Fruit fly (Drosophila melanogaster): ENCODE results near the gene CG10300.
A peak's percentile ranks its signal among the peaks of the same experiment; 100 is the strongest.

The CG10300 gene

DNA sequence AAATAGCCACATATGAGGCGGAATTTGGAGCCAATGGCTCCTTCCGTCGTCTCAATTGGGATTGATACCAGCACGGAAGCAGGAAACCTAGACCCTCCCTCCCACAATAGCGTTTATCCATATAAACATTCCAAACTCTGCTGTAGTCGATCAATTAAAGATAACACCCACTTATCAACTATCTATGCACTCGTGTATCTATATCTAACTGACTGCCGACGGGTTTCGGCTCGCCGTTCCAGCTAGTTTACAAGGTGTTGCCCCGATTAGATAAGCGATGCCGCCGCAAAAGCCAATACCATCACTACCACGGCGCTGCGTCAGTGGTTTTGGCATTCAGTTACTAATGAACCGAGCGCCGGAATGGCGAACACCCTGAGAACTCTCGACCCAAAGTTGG is at the start of gene CG10300:
CG10300 (plus strand) TSS at position 333 of the 400 bp plus-strand sequence.
- TF ChIP-seq EcR (GFP tag; optimal IDR thresholded peaks at IDR 0.05) (no peak), CG8478 (optimal IDR thresholded peaks at IDR 0.05) (no peak), Dll (optimal IDR thresholded peaks at IDR 0.05) (no peak), psq (optimal IDR thresholded peaks at IDR 0.05) (no peak), pan (optimal IDR thresholded peaks at IDR 0.05) (no peak), usp (GFP tag; optimal IDR thresholded peaks at IDR 0.05) (no peak)

DNA sequence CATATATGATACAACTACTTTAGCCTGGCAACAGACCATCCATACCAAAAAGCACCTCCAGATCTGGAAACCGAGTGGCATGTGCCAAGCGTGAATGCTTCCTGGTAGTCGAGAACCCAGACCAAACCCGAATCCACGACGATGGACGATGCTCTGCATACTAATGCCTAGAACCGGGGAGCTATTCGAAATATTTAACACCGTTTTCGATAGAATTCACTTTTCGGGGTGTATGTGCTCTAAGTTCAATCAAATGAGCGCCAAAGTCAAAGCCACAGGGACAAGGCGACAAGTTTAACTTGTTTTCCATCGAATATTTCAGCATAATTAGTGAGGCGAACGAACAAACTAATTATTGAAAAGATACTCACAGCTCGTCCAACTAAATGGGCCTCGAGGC is 48.5 kb upstream of the CG10300 start:
- TF ChIP-seq CG8478 (optimal IDR thresholded peaks at IDR 0.05): no peak
- no peak for TF ChIP-seq psq (optimal IDR thresholded peaks at IDR 0.05)
- no peak for TF ChIP-seq EcR (GFP tag; optimal IDR thresholded peaks at IDR 0.05)
- no peak for TF ChIP-seq Dll (optimal IDR thresholded peaks at IDR 0.05)
- no peak for TF ChIP-seq usp (GFP tag; optimal IDR thresholded peaks at IDR 0.05)
- TF ChIP-seq pan (optimal IDR thresholded peaks at IDR 0.05): no peak

DNA sequence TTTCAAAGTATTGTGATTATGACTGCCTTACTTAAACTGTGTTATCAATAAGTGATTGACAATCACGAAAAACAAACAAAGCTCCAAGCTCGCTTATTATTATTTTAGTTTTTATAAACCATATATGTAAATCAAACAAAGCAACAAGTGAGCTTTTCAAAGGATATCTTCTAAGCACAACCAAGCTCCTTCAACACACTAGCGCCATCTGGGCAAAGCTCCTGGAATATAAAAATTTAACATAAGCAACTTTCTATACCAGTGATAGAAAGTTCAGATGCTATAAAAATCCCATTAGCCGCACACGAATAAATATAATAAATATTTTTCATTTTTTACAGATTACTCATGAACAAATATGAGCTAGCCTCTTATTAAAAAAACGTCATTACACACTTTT is 46.9 kb upstream of the CG10300 start:
- TF ChIP-seq pan (optimal IDR thresholded peaks at IDR 0.05) (no peak), Dll (optimal IDR thresholded peaks at IDR 0.05) (no peak), usp (GFP tag; optimal IDR thresholded peaks at IDR 0.05) (no peak), CG8478 (optimal IDR thresholded peaks at IDR 0.05) (no peak)

DNA sequence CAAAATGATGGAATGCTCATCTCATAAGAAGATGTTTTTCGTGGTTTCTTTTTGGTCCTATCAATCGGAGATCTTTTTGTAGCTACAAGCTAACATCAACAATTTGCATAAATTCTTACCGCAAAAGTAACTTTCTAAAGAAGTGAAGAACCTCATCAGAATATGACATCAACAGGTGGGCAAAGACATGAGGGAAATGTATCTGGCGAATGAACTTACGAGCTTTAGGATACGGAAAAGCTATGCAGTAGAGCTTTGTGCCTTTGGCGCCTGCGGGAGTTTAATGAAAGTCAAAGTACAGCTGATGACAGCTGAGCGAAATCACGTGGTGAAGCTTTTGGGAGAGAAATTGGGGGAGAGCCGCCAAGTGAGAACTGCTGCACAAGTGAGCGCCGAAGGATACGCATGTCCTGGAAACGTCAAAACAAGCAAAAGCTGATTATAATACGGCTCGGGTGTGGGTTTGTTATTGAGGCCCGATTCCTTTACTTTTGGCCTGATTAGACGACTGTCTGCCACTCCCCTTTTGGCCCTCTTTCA is 44.6 kb upstream of the CG10300 start:
- no peak for TF ChIP-seq Dll (optimal IDR thresholded peaks at IDR 0.05)

DNA sequence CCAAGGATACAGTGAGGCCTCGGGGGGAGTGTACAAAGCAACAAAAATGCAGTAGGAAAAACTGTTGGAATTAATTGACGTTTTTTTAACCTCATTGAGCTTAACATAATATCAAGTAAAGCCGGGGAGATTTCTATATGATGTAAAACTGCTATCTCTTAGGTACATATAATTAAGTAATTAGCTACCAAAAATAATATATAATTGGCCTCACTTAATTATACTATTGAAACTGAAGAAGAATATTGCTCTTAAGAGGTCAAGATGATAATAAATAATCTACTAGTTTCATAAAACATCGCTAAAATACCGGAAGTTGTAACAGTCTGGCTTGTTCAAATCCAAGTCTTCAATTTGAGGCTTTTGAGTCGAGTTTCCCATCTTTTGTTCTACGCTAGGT is 43.9 kb upstream of the CG10300 start:
- no peak for TF ChIP-seq pan (optimal IDR thresholded peaks at IDR 0.05)
- TF ChIP-seq usp (GFP tag; optimal IDR thresholded peaks at IDR 0.05): no peak
- no peak for TF ChIP-seq psq (optimal IDR thresholded peaks at IDR 0.05)
- no peak for TF ChIP-seq EcR (GFP tag; optimal IDR thresholded peaks at IDR 0.05)
- no peak for TF ChIP-seq CG8478 (optimal IDR thresholded peaks at IDR 0.05)
- no peak for TF ChIP-seq Dll (optimal IDR thresholded peaks at IDR 0.05)

DNA sequence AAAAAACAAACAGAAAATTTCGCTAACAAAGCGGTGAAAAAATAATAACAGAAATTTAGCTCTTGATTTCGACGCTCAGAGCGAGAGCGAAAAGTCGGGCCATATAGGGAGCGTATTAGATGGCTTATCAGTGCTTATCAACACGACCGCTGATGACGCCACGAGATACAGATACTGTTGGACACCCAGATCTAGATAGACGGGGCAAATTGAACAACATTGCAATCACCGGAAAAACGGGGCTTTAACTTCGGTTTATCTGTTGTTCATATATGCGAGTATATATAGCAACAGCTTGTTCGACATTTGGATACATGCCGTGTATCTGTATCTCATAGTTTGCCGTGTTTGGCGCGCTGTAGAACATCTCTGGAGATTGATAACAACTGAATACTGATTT is 42.7 kb upstream of the CG10300 start:
- TF ChIP-seq CG8478 (optimal IDR thresholded peaks at IDR 0.05): no peak
- TF ChIP-seq Dll (optimal IDR thresholded peaks at IDR 0.05): no peak
- no peak for TF ChIP-seq usp (GFP tag; optimal IDR thresholded peaks at IDR 0.05)
- TF ChIP-seq pan (optimal IDR thresholded peaks at IDR 0.05): no peak
- no peak for TF ChIP-seq psq (optimal IDR thresholded peaks at IDR 0.05)
- no peak for TF ChIP-seq EcR (GFP tag; optimal IDR thresholded peaks at IDR 0.05)

DNA sequence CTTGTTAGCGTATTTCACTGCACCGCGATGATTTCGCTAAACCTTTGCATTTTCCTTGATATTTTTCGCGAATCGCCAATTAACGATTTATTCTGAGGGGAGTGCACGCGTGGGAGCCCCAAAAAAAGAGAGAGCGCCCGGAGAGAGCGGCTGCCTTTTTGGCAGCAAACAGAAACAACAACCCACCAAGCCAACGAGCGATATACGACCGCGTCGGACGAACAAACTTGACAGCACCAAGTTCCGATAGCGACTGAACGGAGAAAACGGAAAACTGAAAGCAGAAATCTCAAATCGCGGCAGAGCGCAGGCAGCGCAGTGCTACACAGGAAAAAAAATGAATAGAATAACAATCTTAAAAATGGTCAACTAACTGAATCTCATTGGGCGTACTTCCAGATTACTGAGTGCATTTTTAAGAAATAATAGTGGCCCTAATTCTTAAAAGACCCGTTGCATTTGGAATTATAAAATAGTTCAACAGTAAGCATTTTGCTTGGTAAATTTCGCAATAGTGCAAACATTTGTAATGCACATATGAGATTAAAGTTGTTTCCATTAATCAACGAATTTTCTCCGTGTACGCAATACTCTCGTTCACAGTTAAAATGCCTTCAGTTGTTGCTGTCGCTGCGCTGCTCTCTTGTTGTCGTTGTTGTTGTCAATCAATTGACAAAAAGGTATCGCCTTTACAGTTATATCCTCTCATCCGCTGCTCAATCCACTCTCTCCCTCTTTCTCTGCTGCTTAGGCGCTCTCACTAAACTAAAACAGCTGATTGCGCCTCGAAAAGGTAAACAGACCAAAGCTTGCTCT is 41.7 kb upstream of the CG10300 start, which contains the start of gene CG31145:
CG31145 (minus strand) TSS at position 259 of the 816 bp plus-strand sequence.
- no peak for TF ChIP-seq usp (GFP tag; optimal IDR thresholded peaks at IDR 0.05)
- TF ChIP-seq psq (optimal IDR thresholded peaks at IDR 0.05): no peak
- no peak for TF ChIP-seq EcR (GFP tag; optimal IDR thresholded peaks at IDR 0.05)
- TF ChIP-seq pan (optimal IDR thresholded peaks at IDR 0.05): peak; percentile 23
- no peak for TF ChIP-seq CG8478 (optimal IDR thresholded peaks at IDR 0.05)
- TF ChIP-seq Dll (optimal IDR thresholded peaks at IDR 0.05): peak; percentile 68

DNA sequence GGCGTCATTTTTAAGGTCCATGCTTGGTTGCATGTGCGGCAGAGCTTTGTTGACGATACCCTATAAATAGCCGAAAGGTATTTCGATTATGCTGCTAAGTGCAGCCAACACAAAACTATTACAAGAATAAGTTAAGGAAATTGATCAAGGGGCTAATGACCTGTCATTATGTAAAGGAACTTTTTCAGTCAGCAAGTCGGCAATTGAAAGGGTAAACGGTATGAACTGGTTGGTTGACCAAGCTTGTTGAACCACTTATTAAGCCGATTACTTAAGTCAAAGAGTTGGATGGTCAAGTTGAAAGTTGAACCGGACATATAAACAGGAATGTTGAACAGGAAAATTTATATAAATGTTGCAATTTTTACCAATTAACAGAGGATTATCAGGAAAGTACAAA is 38.2 kb upstream of the CG10300 start:
- no peak for TF ChIP-seq pan (optimal IDR thresholded peaks at IDR 0.05)
- no peak for TF ChIP-seq psq (optimal IDR thresholded peaks at IDR 0.05)
- TF ChIP-seq CG8478 (optimal IDR thresholded peaks at IDR 0.05): no peak
- no peak for TF ChIP-seq Dll (optimal IDR thresholded peaks at IDR 0.05)
- no peak for TF ChIP-seq usp (GFP tag; optimal IDR thresholded peaks at IDR 0.05)
- no peak for TF ChIP-seq EcR (GFP tag; optimal IDR thresholded peaks at IDR 0.05)

DNA sequence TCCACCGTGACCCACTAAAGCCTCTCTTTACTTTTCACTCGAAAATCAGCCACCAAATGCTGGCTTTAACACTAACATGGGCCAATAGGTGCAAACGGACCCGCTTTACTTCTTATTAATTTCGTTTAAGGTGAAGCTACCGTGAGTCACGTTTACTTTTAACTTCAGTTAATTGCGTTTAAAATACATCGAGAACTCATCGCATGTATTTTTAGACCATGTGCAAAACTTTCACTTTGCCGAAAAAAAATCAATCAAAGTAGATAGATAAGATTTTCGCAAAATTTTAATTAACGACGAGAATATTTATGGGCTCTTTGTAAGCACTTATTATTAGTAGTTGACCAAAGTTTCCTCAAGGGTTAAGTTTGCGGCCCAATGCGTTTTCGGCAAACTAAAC is 37.0 kb upstream of the CG10300 start:
- TF ChIP-seq psq (optimal IDR thresholded peaks at IDR 0.05) (no peak), Dll (optimal IDR thresholded peaks at IDR 0.05) (no peak), CG8478 (optimal IDR thresholded peaks at IDR 0.05) (no peak), usp (GFP tag; optimal IDR thresholded peaks at IDR 0.05) (no peak), EcR (GFP tag; optimal IDR thresholded peaks at IDR 0.05) (no peak), pan (optimal IDR thresholded peaks at IDR 0.05) (no peak)

DNA sequence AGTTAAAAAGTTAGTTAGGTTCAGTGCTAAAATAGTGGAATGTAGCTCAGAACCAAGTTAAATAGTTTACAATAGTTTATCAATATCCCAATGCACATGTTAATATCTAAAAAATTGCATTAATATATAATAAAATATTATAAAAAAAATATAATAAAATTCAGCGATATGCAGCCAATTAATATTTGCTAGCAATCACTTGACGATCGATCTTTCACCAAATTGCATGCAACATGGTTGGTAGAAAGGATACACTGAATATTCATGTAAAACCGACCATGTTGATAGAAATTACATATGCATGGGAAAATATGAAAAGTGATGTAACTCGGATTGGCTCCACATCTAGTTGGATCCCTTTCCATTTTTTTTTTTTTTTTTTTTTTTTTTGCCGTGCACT is 35.7 kb upstream of the CG10300 start:
- no peak for TF ChIP-seq Dll (optimal IDR thresholded peaks at IDR 0.05)
- no peak for TF ChIP-seq CG8478 (optimal IDR thresholded peaks at IDR 0.05)
- no peak for TF ChIP-seq usp (GFP tag; optimal IDR thresholded peaks at IDR 0.05)
- TF ChIP-seq psq (optimal IDR thresholded peaks at IDR 0.05): no peak
- no peak for TF ChIP-seq pan (optimal IDR thresholded peaks at IDR 0.05)
- no peak for TF ChIP-seq EcR (GFP tag; optimal IDR thresholded peaks at IDR 0.05)

DNA sequence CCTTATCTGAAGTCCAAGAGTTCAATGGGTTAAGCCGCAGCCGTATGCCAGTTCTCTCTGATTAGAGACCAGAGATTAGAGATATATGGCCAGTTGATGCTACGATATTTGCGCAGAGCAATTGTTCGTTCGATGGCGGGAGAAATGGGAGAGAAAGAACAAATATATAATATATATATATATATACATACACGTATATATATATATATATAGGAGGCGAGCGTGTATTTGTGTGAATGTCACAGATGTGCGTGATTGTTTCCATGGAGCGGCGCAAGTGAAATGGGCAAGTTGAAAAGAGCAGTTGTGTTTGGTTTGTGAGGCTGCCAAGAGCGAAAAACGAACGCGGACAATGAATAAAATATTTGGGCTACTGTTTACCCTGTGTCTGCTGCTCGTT is 34.3 kb upstream of the CG10300 start, which contains the start of gene GILT3:
GILT3 (plus strand) TSS at position 301 of the 400 bp plus-strand sequence.
- TF ChIP-seq EcR (GFP tag; optimal IDR thresholded peaks at IDR 0.05) (no peak), psq (optimal IDR thresholded peaks at IDR 0.05) (no peak), pan (optimal IDR thresholded peaks at IDR 0.05) (no peak), Dll (optimal IDR thresholded peaks at IDR 0.05) (no peak), CG8478 (optimal IDR thresholded peaks at IDR 0.05) (no peak), usp (GFP tag; optimal IDR thresholded peaks at IDR 0.05) (no peak)

DNA sequence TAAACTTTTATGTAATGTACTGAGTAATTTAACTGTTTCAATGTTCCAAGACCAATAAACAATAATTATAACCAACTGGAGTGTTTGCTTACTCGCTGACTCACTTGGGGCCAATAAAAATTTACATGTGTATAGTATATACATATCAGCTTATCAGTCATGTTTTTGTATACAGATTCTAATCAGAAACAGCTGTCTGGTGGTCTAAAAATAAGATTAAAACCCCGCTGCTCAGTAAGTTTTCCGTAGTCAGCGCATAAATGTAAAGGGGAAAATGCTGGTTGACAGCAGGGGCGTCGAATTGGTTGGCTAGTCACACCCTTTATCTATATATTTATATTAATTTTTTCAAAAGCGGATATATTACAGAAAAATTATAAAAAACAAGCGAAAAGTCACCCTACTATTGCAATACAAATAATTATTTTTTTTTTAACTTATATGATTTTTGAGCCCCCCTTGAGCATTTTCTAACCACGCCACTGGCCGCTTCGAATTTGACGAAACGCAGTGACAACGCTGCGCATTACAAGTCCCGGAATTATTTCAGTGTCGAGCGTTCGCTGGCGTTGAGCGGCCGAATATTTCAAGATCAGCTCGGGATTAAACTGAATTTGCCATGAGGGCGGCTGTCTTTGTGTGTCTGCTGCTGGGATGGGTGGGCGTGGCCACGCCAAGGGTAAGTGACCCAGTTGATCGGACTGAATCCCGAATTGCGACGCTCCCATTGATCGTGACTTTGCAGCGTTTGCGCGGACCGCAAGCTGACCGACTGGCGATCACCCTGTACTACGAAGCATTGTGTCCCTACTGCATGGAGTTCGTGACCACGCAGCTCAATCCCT is 32.8 kb upstream of the CG10300 start, which contains the start of gene GILT2:
GILT2 (plus strand) TSS at position 547 of the 845 bp plus-strand sequence.
- no peak for TF ChIP-seq usp (GFP tag; optimal IDR thresholded peaks at IDR 0.05)

Measured in whole organism.